Fruit fly (Drosophila melanogaster): ENCODE results near the gene CG32856.
A peak's percentile ranks its signal among the peaks of the same experiment; 100 is the strongest.

CG32856 gene

DNA sequence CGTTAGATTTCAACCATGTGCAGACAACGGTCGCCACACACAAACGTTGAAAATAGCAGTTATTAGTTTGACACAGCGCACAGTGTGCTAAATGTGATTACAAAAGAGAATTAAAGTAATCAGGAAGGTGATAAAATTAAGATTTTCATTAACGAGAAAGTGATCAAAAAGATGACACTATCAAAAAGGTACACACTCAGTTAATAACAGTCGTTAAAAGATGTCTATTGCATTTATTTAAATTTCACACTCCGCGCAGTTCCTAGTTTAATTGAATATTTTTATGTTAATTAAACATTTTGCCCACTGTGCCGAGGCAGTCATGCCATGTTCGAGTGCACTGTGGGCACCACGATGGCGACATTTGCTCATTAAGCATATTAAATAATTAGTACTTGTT is 38.0 kb downstream of the CG32856 start (continued):
- TF ChIP-seq sens-2 (GFP tag; IDR thresholded peaks at IDR 0.05) (no peak), CG15269 (tag; optimal IDR thresholded peaks at IDR 0.05) (peak; percentile 47), wek (GFP tag; optimal IDR thresholded peaks at IDR 0.05) (no peak), Doc2 (GFP tag; IDR thresholded peaks at IDR 0.05) (no peak), CG8388 (GFP tag; optimal IDR thresholded peaks at IDR 0.05) (peak; percentile 8), gro (GFP tag; optimal IDR thresholded peaks at IDR 0.05) (no peak), odd (GFP tag; optimal IDR thresholded peaks at IDR 0.05) (peak; percentile 3), Sry-δ (GFP tag; optimal IDR thresholded peaks at IDR 0.05) (no peak), HLH3B (GFP tag; IDR thresholded peaks at IDR 0.05) (peak; percentile 51), Usf (GFP tag; optimal IDR thresholded peaks at IDR 0.05) (no peak), CG10147 (GFP tag; optimal IDR thresholded peaks at IDR 0.05) (no peak), gcm2 (GFP tag; optimal IDR thresholded peaks at IDR 0.05) (no peak), pita (GFP tag; optimal IDR thresholded peaks at IDR 0.05) (no peak), Deaf1 (tag; optimal IDR thresholded peaks at IDR 0.05) (no peak), shn (GFP tag; optimal IDR thresholded peaks at IDR 0.05) (no peak), CG13775 (GFP tag; optimal IDR thresholded peaks at IDR 0.05) (no peak), Tbp (GFP tag; optimal IDR thresholded peaks at IDR 0.05) (no peak), sima (GFP tag; optimal IDR thresholded peaks at IDR 0.05) (no peak), zen2 (GFP tag; IDR thresholded peaks at IDR 0.05; ENCODE audit: partially characterized antibody) (no peak), Xrp1 (GFP tag; IDR thresholded peaks at IDR 0.05) (peak; percentile 57; the same call in 1 of the 2 replicates), ems (GFP tag; optimal IDR thresholded peaks at IDR 0.05) (no peak), Atf3 (GFP tag; optimal IDR thresholded peaks at IDR 0.05) (no peak), CoRest (tag; optimal IDR thresholded peaks at IDR 0.05) (peak; percentile 27), Rx (GFP tag; IDR thresholded peaks at IDR 0.05) (no peak), YL-1 (GFP tag; optimal IDR thresholded peaks at IDR 0.05) (no peak), sd (tag; optimal IDR thresholded peaks at IDR 0.05) (no peak), Dp (GFP tag; optimal IDR thresholded peaks at IDR 0.05) (no peak), Nf-YA (GFP tag; IDR thresholded peaks at IDR 0.05) (no peak), dm (GFP tag; optimal IDR thresholded peaks at IDR 0.05) (no peak), CG34376 (GFP tag; optimal IDR thresholded peaks at IDR 0.05) (no peak), CG12155 (GFP tag; optimal IDR thresholded peaks at IDR 0.05) (no peak), p53 (GFP tag; optimal IDR thresholded peaks at IDR 0.05) (no peak), CG7556 (GFP tag; optimal IDR thresholded peaks at IDR 0.05) (peak; percentile 27), CG16779 (GFP tag; IDR thresholded peaks at IDR 0.05) (no peak), mld (GFP tag; IDR thresholded peaks at IDR 0.05; ENCODE audit: partially characterized antibody) (no peak), h (optimal IDR thresholded peaks at IDR 0.05) (no peak), CG11504 (tag; optimal IDR thresholded peaks at IDR 0.05) (peak; percentile 64), hb (GFP tag; IDR thresholded peaks at IDR 0.05; ENCODE audit: partially characterized antibody) (no peak), yki (optimal IDR thresholded peaks at IDR 0.05) (no peak), CG17829 (tag; optimal IDR thresholded peaks at IDR 0.05) (peak; percentile 12), dpn (GFP tag; optimal IDR thresholded peaks at IDR 0.05) (peak in 1 of 2 experiments; percentile 37), Fer2 (tag; optimal IDR thresholded peaks at IDR 0.05) (no peak), CG14441 (GFP tag; IDR thresholded peaks at IDR 0.05) (peak; percentile 70), CG18262 (tag; optimal IDR thresholded peaks at IDR 0.05) (peak; percentile 40), CG1233 (GFP tag; optimal IDR thresholded peaks at IDR 0.05) (no peak), CG14710 (tag; optimal IDR thresholded peaks at IDR 0.05) (no peak), pros (GFP tag; optimal IDR thresholded peaks at IDR 0.05) (no peak), Opbp (GFP tag; IDR thresholded peaks at IDR 0.05; ENCODE audit: partially characterized antibody) (no peak), CG10959 (GFP tag; IDR thresholded peaks at IDR 0.05) (no peak), lab (GFP tag; optimal IDR thresholded peaks at IDR 0.05) (peak; percentile 34), sqz (GFP tag; optimal IDR thresholded peaks at IDR 0.05) (no peak), da (GFP tag; optimal IDR thresholded peaks at IDR 0.05) (no peak)

All from whole organism, embryonic.